Fruit fly (Drosophila melanogaster): ENCODE data around the gene Sfp96F.

DNA sequence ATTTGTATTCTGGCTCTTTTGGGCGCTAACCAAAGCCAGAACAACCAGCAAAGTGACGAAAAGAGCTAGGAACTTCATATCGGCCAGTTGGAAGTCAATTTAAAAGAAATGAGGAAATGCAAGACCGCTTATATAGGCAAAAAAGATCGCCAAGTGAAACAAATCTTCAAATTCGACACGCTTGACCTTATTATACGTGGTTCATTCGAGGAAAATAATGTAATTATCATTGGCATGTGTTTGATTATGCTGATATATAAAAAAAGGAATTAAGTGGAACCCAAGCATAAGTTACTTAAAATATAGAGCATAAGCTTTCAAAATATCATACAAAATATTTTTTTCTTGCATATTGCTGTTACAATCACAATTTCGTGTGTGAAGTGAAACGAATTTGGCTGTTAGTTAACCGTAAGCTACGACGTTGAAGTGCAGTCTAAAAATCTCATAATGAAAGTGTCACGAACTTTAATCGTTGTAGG, 1.8 kb upstream of the Sfp96F start, which contains the start of the genes Mst57Da and alpha4GT2:
- no peak for TF ChIP-seq Pif1B (GFP tag; optimal IDR thresholded peaks at IDR 0.05)
- TF ChIP-seq D1 (tag; optimal IDR thresholded peaks at IDR 0.05): no peak
- TF ChIP-seq CG14655 (GFP tag; optimal IDR thresholded peaks at IDR 0.05): no peak
- no peak for TF ChIP-seq Snoo (tag; optimal IDR thresholded peaks at IDR 0.05)
- TF ChIP-seq fd96Ca (GFP tag; IDR thresholded peaks at IDR 0.05): no peak
- TF ChIP-seq Ets98B (GFP tag; IDR thresholded peaks at IDR 0.05): no peak
- no peak for TF ChIP-seq EcR (GFP tag; optimal IDR thresholded peaks at IDR 0.05)
- TF ChIP-seq Pif1A (GFP tag; optimal IDR thresholded peaks at IDR 0.05): no peak
- no peak for TF ChIP-seq CG17806 (tag; optimal IDR thresholded peaks at IDR 0.05)
- TF ChIP-seq CG4496 (GFP tag; IDR thresholded peaks at IDR 0.05): no peak
- no peak for TF ChIP-seq CG8301 (tag; optimal IDR thresholded peaks at IDR 0.05)
- no peak for TF ChIP-seq CG13204 (GFP tag; optimal IDR thresholded peaks at IDR 0.05)
- no peak for TF ChIP-seq CG32121 (GFP tag; IDR thresholded peaks at IDR 0.05)

All from whole organism, pupa.